Fruit fly (Drosophila melanogaster): ENCODE measurements around the gene Dpy-30L2.
A peak's percentile ranks its signal among the peaks of the same experiment; 100 is the strongest.

Gene Dpy-30L2

DNA sequence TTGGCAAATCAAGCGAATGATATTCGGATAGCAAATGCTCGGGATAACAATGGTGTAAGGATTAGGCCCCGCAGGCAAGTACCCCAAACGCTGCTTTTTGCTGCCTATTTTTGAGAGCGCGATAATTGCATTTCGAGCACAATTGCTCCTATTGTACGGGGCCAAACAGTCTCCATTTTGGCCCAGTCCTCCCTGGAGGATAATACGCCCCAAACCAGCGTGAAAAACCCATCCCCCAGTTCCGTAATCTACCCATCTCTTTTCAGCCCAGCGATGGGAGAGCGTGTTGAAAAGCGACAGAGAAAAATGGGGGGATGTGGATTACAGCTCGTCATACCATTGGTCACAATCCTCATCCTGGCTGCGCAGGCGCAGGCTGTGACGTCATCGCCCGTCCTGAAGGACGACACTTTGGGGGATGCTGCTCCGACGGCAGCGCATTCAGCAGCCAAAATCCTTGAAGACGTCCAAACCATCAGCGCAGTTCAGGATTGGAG, 41.2 kb upstream of the Dpy-30L2 start, which contains the start of gene Gad1:
Gad1 (minus strand) TSS at position 51 of the 497 bp plus-strand sequence.
- TF ChIP-seq seq (GFP tag; IDR thresholded peaks at IDR 0.05), result peak; percentile 74; the same call in 1 of the 2 replicates
- TF ChIP-seq CG11560 (tag; IDR thresholded peaks at IDR 0.05), result no peak
- no peak for TF ChIP-seq lab (GFP tag; optimal IDR thresholded peaks at IDR 0.05)
- no peak for TF ChIP-seq dpn (GFP tag; optimal IDR thresholded peaks at IDR 0.05)
- TF ChIP-seq Adf1 (GFP tag; IDR thresholded peaks at IDR 0.05), result no peak
- no peak for TF ChIP-seq CG9797 (GFP tag; optimal IDR thresholded peaks at IDR 0.05)
- TF ChIP-seq CG10654 (GFP tag; optimal IDR thresholded peaks at IDR 0.05), result no peak
- no peak for TF ChIP-seq CG15696 (tag; optimal IDR thresholded peaks at IDR 0.05)
- TF ChIP-seq pros (GFP tag; optimal IDR thresholded peaks at IDR 0.05), result no peak
- no peak for TF ChIP-seq org-1 (GFP tag; optimal IDR thresholded peaks at IDR 0.05)
- TF ChIP-seq mld (GFP tag; IDR thresholded peaks at IDR 0.05; ENCODE audit: partially characterized antibody), result no peak
- peak; percentile 61 for TF ChIP-seq CG10321 (GFP tag; IDR thresholded peaks at IDR 0.05)
- no peak for TF ChIP-seq CG10959 (GFP tag; IDR thresholded peaks at IDR 0.05)
- no peak for TF ChIP-seq H2.0 (GFP tag; IDR thresholded peaks at IDR 0.05)
- peak in 1 of 2 experiments; percentile 31 for TF ChIP-seq Pdp1 (GFP tag; optimal IDR thresholded peaks at IDR 0.05)
- no peak for TF ChIP-seq Hmr (GFP tag; optimal IDR thresholded peaks at IDR 0.05)
- TF ChIP-seq CG1792 (GFP tag; optimal IDR thresholded peaks at IDR 0.05), result no peak
- TF ChIP-seq CoRest (tag; optimal IDR thresholded peaks at IDR 0.05), result no peak
- no peak for TF ChIP-seq CG10366 (GFP tag; IDR thresholded peaks at IDR 0.05)
- TF ChIP-seq fd64A (GFP tag; optimal IDR thresholded peaks at IDR 0.05), result no peak
- TF ChIP-seq CG34376 (GFP tag; optimal IDR thresholded peaks at IDR 0.05), result no peak
- no peak for TF ChIP-seq CG16863 (GFP tag; optimal IDR thresholded peaks at IDR 0.05)
- TF ChIP-seq Sry-δ (GFP tag; optimal IDR thresholded peaks at IDR 0.05), result no peak
- TF ChIP-seq C15 (GFP tag; IDR thresholded peaks at IDR 0.05), result no peak
- TF ChIP-seq abd-A (tag; optimal IDR thresholded peaks at IDR 0.05), result peak; percentile 35
- peak; percentile 93 for TF ChIP-seq ewg (GFP tag; optimal IDR thresholded peaks at IDR 0.05)
- TF ChIP-seq CG4707 (GFP tag; optimal IDR thresholded peaks at IDR 0.05), result no peak
- no peak for TF ChIP-seq CG16813 (GFP tag; IDR thresholded peaks at IDR 0.05; ENCODE audit: partially characterized antibody)
- TF ChIP-seq schlank (tag; optimal IDR thresholded peaks at IDR 0.05), result no peak
- TF ChIP-seq Hsf (GFP tag; optimal IDR thresholded peaks at IDR 0.05), result no peak
- no peak for TF ChIP-seq prd (optimal IDR thresholded peaks at IDR 0.05)
- no peak for TF ChIP-seq prd (GFP tag; IDR thresholded peaks at IDR 0.05)
- no peak for TF ChIP-seq Chrac-16 (GFP tag; optimal IDR thresholded peaks at IDR 0.05)
- no peak for TF ChIP-seq gce (GFP tag; IDR thresholded peaks at IDR 0.05)
- no peak for TF ChIP-seq CG15073 (GFP tag; optimal IDR thresholded peaks at IDR 0.05)
- no peak for TF ChIP-seq CG9437 (GFP tag; optimal IDR thresholded peaks at IDR 0.05)
- TF ChIP-seq esg (GFP tag; conservative IDR thresholded peaks at IDR 0.05), result no peak
- no peak for TF ChIP-seq CG13287 (GFP tag; IDR thresholded peaks at IDR 0.05; ENCODE audit: partially characterized antibody)
- TF ChIP-seq her (GFP tag; optimal IDR thresholded peaks at IDR 0.05), result no peak
- TF ChIP-seq yki (optimal IDR thresholded peaks at IDR 0.05), result no peak
- TF ChIP-seq gcm2 (GFP tag; optimal IDR thresholded peaks at IDR 0.05), result no peak
- TF ChIP-seq CG11456 (GFP tag; IDR thresholded peaks at IDR 0.05), result no peak
- no peak for TF ChIP-seq TFAM (GFP tag; optimal IDR thresholded peaks at IDR 0.05)
- TF ChIP-seq CG43689 (GFP tag; IDR thresholded peaks at IDR 0.05), result no peak
- TF ChIP-seq grn (GFP tag; optimal IDR thresholded peaks at IDR 0.05), result no peak
- no peak for TF ChIP-seq GATAe (GFP tag; conservative IDR thresholded peaks at IDR 0.05)
- peak; percentile 96 for TF ChIP-seq Nf-YC (tag; optimal IDR thresholded peaks at IDR 0.05)
- TF ChIP-seq Camta (GFP tag; optimal IDR thresholded peaks at IDR 0.05), result no peak
- peak; percentile 61 for TF ChIP-seq CG12071 (GFP tag; optimal IDR thresholded peaks at IDR 0.05)
- TF ChIP-seq CG1832 (GFP tag; optimal IDR thresholded peaks at IDR 0.05), result peak; percentile 56
- TF ChIP-seq Nf-YB (GFP tag; optimal IDR thresholded peaks at IDR 0.05), result peak; percentile 94
- no peak for TF ChIP-seq ham (GFP tag; IDR thresholded peaks at IDR 0.05)

Measured in whole organism, embryonic.